Worm (Caenorhabditis elegans): Measurements from ENCODE around the gene F41C6.6.

DNA sequence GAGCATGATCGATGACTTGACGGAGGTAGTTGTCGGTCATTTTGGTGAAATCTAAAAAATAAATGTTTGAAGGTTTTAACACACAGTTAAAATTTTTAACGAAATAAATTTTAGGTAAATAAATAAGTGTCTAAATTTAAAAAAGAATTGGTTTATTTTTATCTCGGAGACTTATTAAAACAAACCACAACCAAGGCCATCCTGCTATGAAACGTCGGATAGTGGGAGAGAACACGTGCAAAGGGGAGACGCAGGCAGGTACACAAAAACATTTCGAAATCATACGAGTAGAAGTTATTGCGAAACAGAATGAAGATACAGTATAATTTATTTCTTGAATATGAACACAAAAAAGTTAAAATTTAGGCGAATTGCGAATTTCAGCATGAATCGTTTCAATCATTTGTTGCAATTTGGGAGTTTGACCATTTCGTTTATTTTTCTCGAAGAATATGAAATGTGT, 45.6 kb downstream of the F41C6.6 start, which contains the start of gene F41B4.3:
- TF ChIP-seq lin-39 (tag; optimal IDR thresholded peaks at IDR 0.05), result no peak
- no peak for TF ChIP-seq nhr-11 (tag; optimal IDR thresholded peaks at IDR 0.05)
- no peak for TF ChIP-seq skn-1 (tag; optimal IDR thresholded peaks at IDR 0.05)
